Worm (Caenorhabditis elegans): Measurements from ENCODE around the gene F11G11.5.
"Not testable (repeated sequence)": the region's sequence is repeated elsewhere in the genome, so short reads cannot be mapped to it uniquely, and the experiment has no call there.

Gene F11G11.5

DNA sequence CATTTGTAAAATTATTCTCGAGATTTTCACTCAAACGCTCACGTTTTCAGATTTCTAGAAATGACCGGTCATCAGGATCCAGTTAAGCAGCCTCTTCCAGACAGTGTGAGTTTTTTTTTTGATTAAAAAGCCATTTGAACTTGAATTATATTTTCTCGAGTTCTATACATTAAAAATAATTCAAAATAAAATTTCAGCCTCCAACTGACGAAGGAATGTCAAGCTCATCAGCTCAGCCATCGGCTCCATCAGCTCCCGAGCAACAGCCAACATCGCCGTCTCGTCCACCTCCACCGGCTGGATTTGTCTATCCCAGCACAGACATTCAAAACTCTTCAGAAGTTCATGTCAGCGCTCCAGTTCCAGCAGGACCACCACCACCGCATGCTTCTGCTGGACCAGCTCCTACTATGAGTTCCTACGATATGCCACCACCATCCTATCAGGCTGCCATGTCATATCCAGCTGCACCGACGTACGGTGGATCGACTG is at the start of gene F11G11.5:
Gene F11G11.5 (plus strand): TSS at position 51 of the 492 bp plus-strand sequence.
- TF ChIP-seq unc-62 (GFP tag; optimal IDR thresholded peaks at IDR 0.05): no peak

DNA sequence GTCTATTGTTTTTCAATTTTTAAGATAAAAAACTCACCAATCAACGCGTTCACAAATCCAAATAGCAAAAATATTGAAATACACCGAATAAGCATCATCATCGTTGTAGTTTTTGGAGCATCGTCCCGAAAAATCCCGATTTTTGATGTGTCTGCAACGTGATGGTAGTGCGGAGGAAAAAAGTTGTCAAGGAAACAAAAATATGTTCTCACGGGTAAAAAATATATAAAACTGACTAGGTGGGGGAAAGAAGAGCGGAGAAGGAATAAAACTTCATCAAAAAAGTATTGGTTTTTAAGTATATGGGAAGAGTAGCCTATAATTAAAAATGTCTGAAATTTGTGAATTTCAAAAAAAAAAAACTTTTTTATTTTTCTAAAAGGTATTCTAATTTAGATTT is 45.7 kb upstream of the F11G11.5 start, which contains the start of gene rig-6:
Gene rig-6 (minus strand): TSS at position 101 of the 400 bp plus-strand sequence.
- no peak for TF ChIP-seq unc-62 (GFP tag; optimal IDR thresholded peaks at IDR 0.05)

DNA sequence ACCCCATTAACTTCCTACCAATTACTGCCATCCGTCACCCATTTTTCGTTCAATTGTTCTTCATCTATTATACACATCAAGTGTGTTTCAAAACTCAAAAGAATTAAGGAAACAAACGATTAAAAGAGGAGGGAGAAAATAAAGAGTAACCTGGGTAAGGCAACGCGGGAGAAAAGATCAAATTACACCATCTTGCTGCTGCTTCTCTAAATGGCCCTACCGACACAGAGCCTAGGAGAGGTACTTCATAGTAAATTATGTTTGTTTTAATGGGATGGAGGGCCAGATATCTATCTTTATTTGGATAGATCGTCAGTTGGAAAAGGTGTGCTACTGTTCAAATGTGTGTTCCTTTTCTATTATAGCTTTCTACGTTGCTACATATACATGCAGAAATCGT is 42.4 kb upstream of the F11G11.5 start:
- no peak for TF ChIP-seq unc-62 (GFP tag; optimal IDR thresholded peaks at IDR 0.05)

DNA sequence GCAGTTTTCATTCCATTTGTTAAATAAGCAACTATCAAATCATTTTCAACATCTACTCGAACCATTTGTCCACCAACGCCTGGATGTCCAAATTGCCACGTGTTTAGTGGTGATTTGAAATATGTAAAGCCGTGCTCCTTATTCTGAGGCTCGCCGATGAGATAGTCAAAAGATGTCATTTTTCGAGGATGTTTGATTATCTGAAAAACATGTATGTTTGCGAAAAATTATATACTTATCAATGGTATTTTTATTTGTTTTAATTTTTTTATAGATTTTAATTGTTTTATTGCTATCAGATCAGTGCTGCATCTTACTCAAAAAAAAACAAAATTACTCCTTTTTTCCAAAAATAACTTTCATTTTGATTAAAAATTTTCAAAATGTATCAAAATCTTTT is 38.9 kb upstream of the F11G11.5 start:
- TF ChIP-seq unc-62 (GFP tag; optimal IDR thresholded peaks at IDR 0.05): no peak

DNA sequence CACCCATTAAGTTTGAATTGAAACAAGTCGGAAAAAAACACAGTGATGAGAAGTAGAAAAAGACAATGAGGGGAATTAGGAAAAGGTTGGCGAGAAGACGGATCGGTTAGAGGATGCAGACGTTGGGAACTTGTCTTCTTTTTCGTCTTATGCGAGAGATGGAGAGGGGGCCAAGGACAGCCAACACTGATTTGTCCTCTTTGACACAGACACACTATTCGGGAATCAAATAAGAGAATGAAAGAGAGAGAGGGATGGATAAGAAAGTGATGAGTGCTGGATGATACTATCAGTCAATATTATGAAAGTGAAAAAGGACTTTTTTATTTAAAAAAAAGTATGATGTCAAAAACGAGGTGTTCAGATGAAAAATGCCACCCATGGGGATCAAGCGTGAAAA is 36.0 kb upstream of the F11G11.5 start, which contains the start of gene lact-5:
Gene lact-5 (minus strand): TSS at position 1 of the 400 bp plus-strand sequence.
- TF ChIP-seq unc-62 (GFP tag; optimal IDR thresholded peaks at IDR 0.05): no peak

DNA sequence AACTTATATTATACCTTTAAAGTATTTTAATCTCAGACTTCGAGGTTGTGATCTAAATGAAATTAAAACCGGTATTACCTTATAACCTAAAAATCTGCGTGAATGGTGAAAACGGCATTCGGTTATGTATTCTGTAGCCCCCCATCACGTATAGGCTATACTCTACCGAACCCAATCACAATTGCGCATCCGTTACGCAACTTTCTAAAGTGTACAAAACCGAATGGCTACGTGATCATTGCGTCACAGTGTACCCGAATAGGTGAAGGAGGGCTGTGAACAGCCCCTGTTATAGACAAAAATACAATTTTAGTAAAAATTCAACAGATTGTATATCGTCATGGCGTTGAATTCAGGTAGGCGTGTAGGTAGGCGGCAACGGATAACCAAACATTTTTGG is 35.1 kb upstream of the F11G11.5 start:
- no peak for TF ChIP-seq unc-62 (GFP tag; optimal IDR thresholded peaks at IDR 0.05)

DNA sequence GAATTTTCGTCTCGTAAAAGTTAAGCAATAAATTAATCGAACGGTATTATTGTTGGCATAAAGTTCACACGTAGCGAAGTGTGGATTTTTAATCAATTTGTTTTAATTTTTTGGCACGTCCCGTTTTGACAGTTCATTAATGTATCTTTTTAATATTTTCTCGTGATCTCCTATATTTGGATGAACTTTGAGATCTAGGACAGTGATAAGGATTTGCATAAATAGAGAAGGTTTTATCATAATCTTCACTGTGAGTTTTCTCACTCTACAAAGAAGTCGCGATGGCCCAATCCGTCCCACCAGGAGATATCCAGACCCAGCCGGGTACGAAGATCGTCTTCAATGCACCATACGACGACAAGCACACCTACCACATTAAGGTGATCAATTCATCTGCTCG is 32.6 kb upstream of the F11G11.5 start, which contains the start of the genes C33F10.8 and msp-40:
Gene C33F10.8 (minus strand): TSS at position 101 of the 400 bp plus-strand sequence.
Gene msp-40 (plus strand): TSS at position 282 of the 400 bp plus-strand sequence.
- not testable (repeated sequence) for TF ChIP-seq unc-62 (GFP tag; optimal IDR thresholded peaks at IDR 0.05)

DNA sequence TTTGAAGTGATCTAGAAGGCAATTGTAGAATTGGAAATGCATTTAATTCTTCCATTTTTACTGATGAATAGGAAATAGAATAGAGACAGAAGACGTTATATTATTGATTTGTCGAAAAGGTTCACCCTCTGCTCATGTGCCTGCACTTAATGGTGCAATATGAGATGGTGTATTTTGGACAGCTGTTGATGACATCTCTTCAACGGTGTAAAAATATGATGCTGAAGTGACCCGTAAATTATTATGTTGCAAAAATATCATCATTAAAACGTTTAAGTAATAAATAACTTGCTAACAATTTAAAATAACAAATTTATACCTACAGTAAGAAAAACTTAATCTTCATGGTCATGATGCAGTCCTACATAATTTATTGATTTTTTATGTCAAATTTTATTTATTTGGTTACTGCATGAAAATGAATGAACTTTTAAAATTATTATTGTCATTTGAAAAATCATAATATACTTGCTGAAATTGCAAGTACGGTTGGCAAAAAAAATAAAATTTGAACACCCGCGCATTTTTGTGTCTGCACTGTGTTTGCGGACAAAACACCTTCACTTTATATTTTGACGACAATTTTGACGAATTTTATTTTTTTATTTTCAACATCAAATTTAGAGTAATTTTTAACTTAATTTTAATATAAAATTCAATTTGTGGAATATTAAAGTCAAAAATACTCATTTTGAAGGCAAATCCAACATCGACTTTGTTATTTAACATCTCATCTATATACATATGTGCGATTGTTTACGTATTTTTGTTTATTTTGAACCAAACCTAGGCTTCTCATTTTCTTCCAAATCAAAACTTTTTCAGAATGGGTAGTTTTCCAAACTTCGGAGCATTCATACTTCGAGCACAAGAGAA is 29.8 kb upstream of the F11G11.5 start, which contains the start of the genes fbxb-88 and tbck-1:
Gene fbxb-88 (minus strand): TSS at position 151 of the 876 bp plus-strand sequence.
Gene tbck-1 (plus strand): TSS at position 826 of the 876 bp plus-strand sequence.
- TF ChIP-seq unc-62 (GFP tag; optimal IDR thresholded peaks at IDR 0.05): no peak

DNA sequence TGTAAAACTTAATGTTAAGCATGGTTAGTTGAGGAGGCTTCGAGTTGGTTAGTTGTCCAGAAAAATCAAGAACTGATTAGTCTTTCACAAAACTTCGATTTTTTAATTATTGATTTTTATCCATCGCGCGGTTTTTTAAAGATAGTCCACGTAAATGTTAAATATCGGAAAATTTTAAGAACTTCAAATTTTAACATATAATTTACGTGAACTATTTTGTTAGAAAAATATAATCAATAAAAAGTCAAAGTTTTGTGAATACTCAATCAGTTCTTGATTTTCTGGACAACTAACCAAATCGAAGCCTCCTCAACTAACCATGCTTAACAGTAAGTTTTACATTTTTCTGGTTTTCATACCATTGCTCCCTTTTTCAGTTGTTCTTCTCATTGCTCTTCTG is 23.0 kb upstream of the F11G11.5 start, which contains the start of the genes C33F10.11 and C33F10.1:
Gene C33F10.11 (minus strand): TSS at position 101 of the 400 bp plus-strand sequence.
Gene C33F10.1 (plus strand): TSS at position 263 of the 400 bp plus-strand sequence.
- no peak for TF ChIP-seq unc-62 (GFP tag; optimal IDR thresholded peaks at IDR 0.05)

DNA sequence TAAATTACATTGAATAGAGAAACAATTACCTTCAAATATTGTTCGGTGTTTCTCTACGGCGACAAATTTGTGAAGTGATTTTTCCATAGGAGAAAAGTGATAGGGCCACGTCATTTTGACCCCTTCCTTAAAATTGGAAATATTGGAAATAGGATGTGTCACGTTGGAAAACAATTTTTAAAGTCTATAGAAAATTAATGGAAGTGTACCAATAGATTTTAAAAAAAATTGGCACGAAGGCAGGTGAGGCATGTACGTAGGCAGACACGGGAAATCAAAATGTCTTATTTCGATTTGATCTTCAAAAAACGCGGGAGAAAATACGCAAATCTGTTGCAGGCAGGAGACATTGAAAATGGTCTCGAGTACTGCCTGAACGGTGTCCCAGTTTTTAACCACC is 20.1 kb upstream of the F11G11.5 start, which contains the start of gene C33F10.12:
Gene C33F10.12 (minus strand): TSS at position 101 of the 400 bp plus-strand sequence.
- TF ChIP-seq unc-62 (GFP tag; optimal IDR thresholded peaks at IDR 0.05): no peak

DNA sequence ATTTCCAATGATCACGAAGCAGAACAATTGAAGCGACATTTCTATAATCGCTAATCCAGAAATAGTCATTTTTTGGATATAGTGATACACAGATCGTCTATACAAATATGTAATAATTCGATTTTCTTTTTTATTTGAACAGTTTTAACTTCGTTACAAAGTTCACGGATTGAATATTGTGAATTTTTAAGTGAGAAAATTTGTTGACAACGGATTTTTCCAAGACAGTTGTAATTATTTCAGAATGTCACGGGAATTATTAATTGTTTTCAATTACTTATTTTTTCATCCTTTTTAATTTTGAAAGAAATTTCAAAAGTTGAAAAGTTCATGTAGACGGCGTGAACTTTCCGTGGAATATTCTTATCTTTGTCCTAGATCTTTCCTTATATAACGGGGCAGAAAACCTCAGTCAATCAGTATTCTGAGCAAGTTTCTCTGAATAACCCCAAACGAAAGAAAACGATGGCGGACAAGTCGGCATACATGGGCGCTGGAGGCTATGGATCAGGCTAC is 15.5 kb upstream of the F11G11.5 start, which contains the start of the genes T23B7.2 and nspd-4:
Gene T23B7.2 (minus strand): TSS at position 101 of the 516 bp plus-strand sequence.
Gene nspd-4 (plus strand): TSS at position 466 of the 516 bp plus-strand sequence.
- TF ChIP-seq unc-62 (GFP tag; optimal IDR thresholded peaks at IDR 0.05): not testable (repeated sequence)

DNA sequence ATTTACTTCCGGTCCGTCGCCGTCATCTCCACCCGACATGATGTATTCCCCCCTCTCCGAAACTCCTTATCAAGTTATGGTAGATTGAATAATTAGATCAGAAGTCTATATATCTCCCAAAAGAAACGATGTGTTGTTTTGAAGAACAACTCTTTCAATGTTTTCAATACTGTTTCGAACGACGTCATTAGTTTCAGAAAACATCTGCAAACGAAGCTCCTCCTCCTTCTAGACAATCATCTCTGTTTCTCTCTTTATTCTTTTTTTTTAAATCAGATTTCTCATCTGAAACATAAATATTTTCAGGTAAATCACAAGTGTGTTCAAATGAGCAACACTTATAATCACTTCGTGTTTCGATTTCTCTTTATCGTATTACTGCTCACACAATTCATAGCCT is 7.8 kb upstream of the F11G11.5 start, which contains the start of gene T23B7.3:
Gene T23B7.3 (plus strand): TSS at position 301 of the 400 bp plus-strand sequence.
- TF ChIP-seq unc-62 (GFP tag; optimal IDR thresholded peaks at IDR 0.05): no peak

DNA sequence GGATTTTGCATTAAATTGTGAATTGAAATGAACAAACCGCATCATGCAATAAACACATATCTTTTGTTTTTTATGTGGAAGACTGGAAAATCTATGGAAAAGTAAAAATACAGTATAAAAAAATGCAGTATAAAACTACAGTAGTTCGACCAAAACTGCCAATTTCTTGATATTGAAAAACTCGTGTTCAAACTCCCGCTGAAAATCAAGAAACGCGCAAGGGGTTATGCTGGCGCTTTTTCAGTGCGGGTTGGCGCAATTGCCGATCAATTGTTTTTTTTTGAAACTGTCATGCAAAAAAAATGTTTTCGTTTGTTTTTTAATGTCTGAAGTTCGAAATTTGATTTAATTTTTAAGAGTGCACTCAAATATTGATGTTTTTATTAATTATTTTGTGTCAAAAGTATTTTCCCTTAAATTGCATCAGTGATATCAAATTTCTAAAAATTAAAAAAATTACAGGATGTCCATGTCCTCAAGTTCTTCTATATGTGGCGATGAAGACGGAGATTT is 6.1 kb upstream of the F11G11.5 start, which contains the start of gene dnj-9:
Gene dnj-9 (plus strand): TSS at position 463 of the 513 bp plus-strand sequence.
- no peak for TF ChIP-seq unc-62 (GFP tag; optimal IDR thresholded peaks at IDR 0.05)

DNA sequence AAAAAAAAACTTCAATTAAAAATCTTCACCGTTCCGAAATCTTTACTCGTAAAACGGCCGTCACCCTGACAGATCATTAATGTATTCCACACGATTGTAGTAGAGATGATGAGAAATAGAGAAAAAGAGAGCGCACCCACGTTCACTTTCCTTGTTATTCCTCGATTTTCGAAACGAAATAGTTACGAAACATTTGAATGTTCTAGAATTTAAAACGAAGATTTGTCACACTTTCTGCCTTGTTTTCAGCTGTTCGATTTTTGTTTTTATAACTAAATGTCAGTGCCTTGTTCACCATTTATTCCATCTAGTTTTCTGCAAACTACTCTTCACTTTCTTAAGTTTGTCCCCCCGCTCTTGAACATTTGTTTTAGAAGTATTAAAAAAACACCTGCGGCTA is 3.0 kb upstream of the F11G11.5 start:
- no peak for TF ChIP-seq unc-62 (GFP tag; optimal IDR thresholded peaks at IDR 0.05)

DNA sequence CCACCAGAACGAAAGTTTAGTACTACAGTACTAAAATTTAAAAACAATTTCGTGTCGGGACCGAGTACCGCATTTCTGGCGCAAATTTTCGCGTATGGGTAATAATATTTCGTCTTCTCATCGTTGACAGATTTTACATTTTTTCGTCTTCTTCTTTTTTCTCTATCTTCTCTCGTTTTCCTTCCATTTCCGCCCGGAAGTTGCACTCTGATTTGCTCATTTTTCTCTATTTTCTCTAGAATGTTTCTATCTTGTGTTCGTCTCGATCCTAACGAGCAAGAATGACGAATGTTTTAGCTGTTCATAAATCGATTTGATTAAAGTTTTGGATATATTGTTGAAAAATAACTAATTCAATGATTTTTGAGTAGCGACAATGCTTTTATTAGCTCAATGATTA is 2.2 kb upstream of the F11G11.5 start:
- TF ChIP-seq unc-62 (GFP tag; optimal IDR thresholded peaks at IDR 0.05): no peak
